Fruit fly (Drosophila melanogaster): ENCODE results near the gene CG10237.

CG10237 gene

dm6 chr2L:19434260-19434659, 8.3 kb downstream of the CG10237 start (continued):
- peak; percentile 85 for TF ChIP-seq MTF-1 (GFP tag; optimal IDR thresholded peaks at IDR 0.05; ENCODE audit: borderline replicate concordance)
- TF ChIP-seq Oaz (GFP tag; IDR thresholded peaks at IDR 0.05): no peak
- peak; percentile 15 for TF ChIP-seq Sry-β (GFP tag; optimal IDR thresholded peaks at IDR 0.05)
- TF ChIP-seq CG32772 (GFP tag; IDR thresholded peaks at IDR 0.05): no peak
- no peak for TF ChIP-seq zen2 (GFP tag; IDR thresholded peaks at IDR 0.05; ENCODE audit: partially characterized antibody)
- TF ChIP-seq CG3726 (GFP tag; IDR thresholded peaks at IDR 0.05): no peak
- peak; percentile 55 for TF ChIP-seq sd (tag; optimal IDR thresholded peaks at IDR 0.05)
- no peak for TF ChIP-seq so (GFP tag; IDR thresholded peaks at IDR 0.05)
- TF ChIP-seq CG11398 (GFP tag; optimal IDR thresholded peaks at IDR 0.05): no peak
- TF ChIP-seq Dp (GFP tag; optimal IDR thresholded peaks at IDR 0.05): no peak
- TF ChIP-seq schlank (tag; optimal IDR thresholded peaks at IDR 0.05): no peak
- TF ChIP-seq slbo (GFP tag; IDR thresholded peaks at IDR 0.05): no peak
- TF ChIP-seq CG18476 (GFP tag; optimal IDR thresholded peaks at IDR 0.05): no peak
- no peak for TF ChIP-seq ranshi (GFP tag; IDR thresholded peaks at IDR 0.05)
- peak; percentile 81 for TF ChIP-seq CrebB (tag; optimal IDR thresholded peaks at IDR 0.05)
- TF ChIP-seq Neu2 (GFP tag; optimal IDR thresholded peaks at IDR 0.05; ENCODE audit: borderline replicate concordance): no peak
- peak; percentile 9 for TF ChIP-seq az2 (GFP tag; optimal IDR thresholded peaks at IDR 0.05)
- no peak for TF ChIP-seq sc (optimal IDR thresholded peaks at IDR 0.05)
- TF ChIP-seq sc (GFP tag; optimal IDR thresholded peaks at IDR 0.05): peak; percentile 44
- TF ChIP-seq CG9932 (GFP tag; IDR thresholded peaks at IDR 0.05): no peak
- no peak for TF ChIP-seq CG17802 (tag; optimal IDR thresholded peaks at IDR 0.05)
- no peak for TF ChIP-seq Six4 (GFP tag; optimal IDR thresholded peaks at IDR 0.05)
- TF ChIP-seq tap (tag; optimal IDR thresholded peaks at IDR 0.05): peak; percentile 75
- no peak for TF ChIP-seq jing (GFP tag; optimal IDR thresholded peaks at IDR 0.05)
- peak; percentile 91 for TF ChIP-seq CG33557 (GFP tag; optimal IDR thresholded peaks at IDR 0.05)
- TF ChIP-seq Hmx (GFP tag; optimal IDR thresholded peaks at IDR 0.05): no peak
- TF ChIP-seq nau (GFP tag; optimal IDR thresholded peaks at IDR 0.05): no peak
- TF ChIP-seq ttk (GFP tag; IDR thresholded peaks at IDR 0.05): no peak
- no peak for TF ChIP-seq sna (GFP tag; IDR thresholded peaks at IDR 0.05; ENCODE audit: partially characterized antibody)
- no peak for TF ChIP-seq dysf (GFP tag; IDR thresholded peaks at IDR 0.05)
- TF ChIP-seq mld (GFP tag; IDR thresholded peaks at IDR 0.05; ENCODE audit: partially characterized antibody): no peak
- TF ChIP-seq dmrt11E (tag; optimal IDR thresholded peaks at IDR 0.05): peak; percentile 81
- no peak for TF ChIP-seq CG6175 (GFP tag; IDR thresholded peaks at IDR 0.05)
- TF ChIP-seq CG8388 (GFP tag; optimal IDR thresholded peaks at IDR 0.05): no peak
- TF ChIP-seq Ets97D (GFP tag; optimal IDR thresholded peaks at IDR 0.05): no peak
- no peak for TF ChIP-seq shn (GFP tag; optimal IDR thresholded peaks at IDR 0.05)
- peak; percentile 87 for TF ChIP-seq Kr (GFP tag; optimal IDR thresholded peaks at IDR 0.05)
- no peak for TF ChIP-seq CG11456 (GFP tag; IDR thresholded peaks at IDR 0.05)
- peak; percentile 20 for TF ChIP-seq Max (GFP tag; optimal IDR thresholded peaks at IDR 0.05)
- peak; percentile 87 for TF ChIP-seq Vsx1 (GFP tag; optimal IDR thresholded peaks at IDR 0.05)
- no peak for TF ChIP-seq CG4404 (GFP tag; IDR thresholded peaks at IDR 0.05)
- TF ChIP-seq Adf1 (GFP tag; IDR thresholded peaks at IDR 0.05): no peak
- no peak for TF ChIP-seq gro (GFP tag; optimal IDR thresholded peaks at IDR 0.05)
- TF ChIP-seq HLH54F (GFP tag; optimal IDR thresholded peaks at IDR 0.05): no peak
- TF ChIP-seq CG33213 (GFP tag; optimal IDR thresholded peaks at IDR 0.05): peak; percentile 16
- TF ChIP-seq wdn (GFP tag; IDR thresholded peaks at IDR 0.05): no peak
- no peak for TF ChIP-seq psq (GFP tag; optimal IDR thresholded peaks at IDR 0.05)
- TF ChIP-seq CG17361 (GFP tag; IDR thresholded peaks at IDR 0.05): peak; percentile 33; the same call in 1 of the 3 replicates
- TF ChIP-seq CG7786 (GFP tag; optimal IDR thresholded peaks at IDR 0.05): no peak
- no peak for TF ChIP-seq bab2 (GFP tag; optimal IDR thresholded peaks at IDR 0.05)
- peak in 1 of 3 experiments; percentile 75 for TF ChIP-seq lola (GFP tag; optimal IDR thresholded peaks at IDR 0.05)
- TF ChIP-seq CG7372 (GFP tag; IDR thresholded peaks at IDR 0.05): no peak
